Fruit fly (Drosophila melanogaster) whole organism, prepupa: ENCODE results near the gene CG16986.

ENCODE experiments used
- Blimp-1 ChIP-seq: fragments of 200-800 bp; sonication (Bioruptor generic); optimal IDR thresholded peaks from 3 replicates; lab custom pipeline; 2017; ENCODE audit warnings: missing biosample characterization, missing genetic modification characterization, mild to moderate bottlenecking, moderate library complexity, missing genetic modification reagents
- CG11294 ChIP-seq: fragments of 200-800 bp; sonication (Bioruptor generic); IDR thresholded peaks from 2 replicates; pipeline ENCODE4 v1.3.6; 2022; ENCODE audit warnings: missing biosample characterization, missing genetic modification characterization
- CG11902 ChIP-seq: fragments of 200-800 bp; sonication (Bioruptor generic); optimal IDR thresholded peaks from 3 replicates; lab custom pipeline; 2016; ENCODE audit warnings: missing biosample characterization, missing genetic modification characterization
- CG15336 ChIP-seq: fragments of 200-800 bp; sonication (Bioruptor generic); IDR thresholded peaks from 2 replicates; pipeline ENCODE4 v1.3.6; 2022; ENCODE audit warnings: missing biosample characterization, missing genetic modification characterization
- CG1621 ChIP-seq: fragments of 200-800 bp; sonication (Bioruptor generic); optimal IDR thresholded peaks from 3 replicates; lab custom pipeline; 2018; ENCODE audit warnings: missing biosample characterization, mild to moderate bottlenecking, missing genetic modification characterization
- CG16779 ChIP-seq: fragments of 200-800 bp; sonication (Bioruptor generic); optimal IDR thresholded peaks from 3 replicates; lab custom pipeline; 2017; ENCODE audit warnings: missing biosample characterization, mild to moderate bottlenecking, missing genetic modification characterization
- CG3032 ChIP-seq: fragments of 200-800 bp; optimal IDR thresholded peaks from 2 replicates; lab custom pipeline; 2019; ENCODE audit warnings: missing biosample characterization, mild to moderate bottlenecking, missing genetic modification characterization, moderate library complexity
- CG31627 ChIP-seq: fragments of 200-800 bp; sonication (Bioruptor generic); optimal IDR thresholded peaks from 3 replicates; lab custom pipeline; 2016; ENCODE audit warnings: missing biosample characterization, missing genetic modification characterization
- CG32006 ChIP-seq: fragments of 200-800 bp; sonication (Bioruptor generic); optimal IDR thresholded peaks from 3 replicates; lab custom pipeline; 2017; ENCODE audit warnings: missing biosample characterization, mild to moderate bottlenecking, missing genetic modification characterization
- CG34406 ChIP-seq: fragments of 200-800 bp; sonication (Bioruptor generic); optimal IDR thresholded peaks from 3 replicates; lab custom pipeline; 2016; ENCODE audit warnings: missing biosample characterization, missing genetic modification characterization
- CG3919 ChIP-seq: fragments of 200-800 bp; sonication (Bioruptor generic); optimal IDR thresholded peaks from 3 replicates; lab custom pipeline; 2016; ENCODE audit warnings: missing biosample characterization, missing genetic modification characterization
- CG4318 ChIP-seq: fragments of 200-800 bp; sonication (Bioruptor generic); optimal IDR thresholded peaks from 3 replicates; lab custom pipeline; 2017; ENCODE audit warnings: missing biosample characterization, mild to moderate bottlenecking, missing genetic modification characterization
- CG6163 ChIP-seq: fragments of 200-800 bp; sonication (Bioruptor generic); IDR thresholded peaks from 3 replicates; pipeline ENCODE4 v1.3.6; 2022; ENCODE audit warnings: missing biosample characterization, missing genetic modification characterization
- CG6276 ChIP-seq: fragments of 200-800 bp; sonication (Bioruptor generic); optimal IDR thresholded peaks from 2 replicates; lab custom pipeline; 2017; ENCODE audit warnings: missing biosample characterization, mild to moderate bottlenecking, missing genetic modification characterization
- CG6792 ChIP-seq: fragments of 200-800 bp; sonication (Bioruptor generic); optimal IDR thresholded peaks from 3 replicates; lab custom pipeline; 2016; ENCODE audit warnings: missing biosample characterization, missing genetic modification characterization
- CG7368 ChIP-seq: fragments of 200-800 bp; sonication (Bioruptor generic); optimal IDR thresholded peaks from 3 replicates; lab custom pipeline; 2016; ENCODE audit warnings: missing biosample characterization, missing genetic modification characterization
- CG8319 ChIP-seq: fragments of 200-800 bp; sonication (Bioruptor generic); optimal IDR thresholded peaks from 3 replicates; lab custom pipeline; 2016; ENCODE audit warnings: missing biosample characterization, missing genetic modification characterization
- CG8632 ChIP-seq: fragments of 200-800 bp; sonication (Bioruptor generic); optimal IDR thresholded peaks from 3 replicates; lab custom pipeline; 2016; ENCODE audit warnings: missing biosample characterization, missing genetic modification characterization
- CG9139 ChIP-seq: fragments of 200-800 bp; sonication (Bioruptor generic); optimal IDR thresholded peaks from 3 replicates; lab custom pipeline; 2017; ENCODE audit warnings: missing biosample characterization, mild to moderate bottlenecking, missing genetic modification characterization
- Eip75B ChIP-seq: fragments of 200-800 bp; sonication (Bioruptor generic); optimal IDR thresholded peaks from 3 replicates; lab custom pipeline; 2016; ENCODE audit warnings: missing biosample characterization, missing genetic modification characterization
- Eip78C ChIP-seq: fragments of 200-800 bp; sonication (Bioruptor generic); peaks from one replicate; lab custom pipeline; 2016; ENCODE audit warnings: missing biosample characterization, missing genetic modification characterization
- Eip93F ChIP-seq: fragments of 200-800 bp; sonication (Bioruptor generic); optimal IDR thresholded peaks from 2 replicates; lab custom pipeline; 2016; ENCODE audit warnings: missing biosample characterization, mild to moderate bottlenecking, missing genetic modification characterization
- Ets21C ChIP-seq: fragments of 200-800 bp; sonication (Bioruptor generic); optimal IDR thresholded peaks from 3 replicates; lab custom pipeline; 2016; ENCODE audit warnings: missing biosample characterization, missing genetic modification characterization
- Ets96B ChIP-seq: fragments of 200-800 bp; optimal IDR thresholded peaks from 2 replicates; lab custom pipeline; 2019; ENCODE audit warnings: missing biosample characterization, mild to moderate bottlenecking, missing genetic modification characterization, moderate library complexity
- Hr38 ChIP-seq: sonication (Bioruptor generic); optimal IDR thresholded peaks from 2 replicates; lab custom pipeline; 2016; ENCODE audit warnings: missing biosample characterization, missing genetic modification characterization
- Hr39 ChIP-seq: fragments of 200-800 bp; sonication (Bioruptor generic); optimal IDR thresholded peaks from 2 replicates; lab custom pipeline; 2016; ENCODE audit warnings: missing biosample characterization, missing genetic modification characterization
- Hr4 ChIP-seq: fragments of 200-800 bp; sonication (Bioruptor generic); optimal IDR thresholded peaks from 3 replicates; lab custom pipeline; 2016; ENCODE audit warnings: missing biosample characterization, missing genetic modification characterization
- OdsH ChIP-seq: fragments of 200-800 bp; sonication (Bioruptor generic); optimal IDR thresholded peaks from 3 replicates; lab custom pipeline; 2016; ENCODE audit warnings: missing biosample characterization, missing genetic modification characterization
- Smox ChIP-seq: fragments of 200-800 bp; sonication (Bioruptor generic); optimal IDR thresholded peaks from 3 replicates; lab custom pipeline; 2016; ENCODE audit warnings: missing biosample characterization, missing genetic modification characterization
- Sox14 ChIP-seq: fragments of 200-800 bp; sonication (Bioruptor generic); optimal IDR thresholded peaks from 3 replicates; lab custom pipeline; 2016; ENCODE audit warnings: missing biosample characterization, missing genetic modification characterization
- Sox15 ChIP-seq: fragments of 200-800 bp; sonication (Bioruptor generic); optimal IDR thresholded peaks from 3 replicates; lab custom pipeline; 2016; ENCODE audit warnings: missing biosample characterization, missing genetic modification characterization
- acj6 ChIP-seq: fragments of 200-800 bp; sonication (Bioruptor generic); optimal IDR thresholded peaks from 3 replicates; lab custom pipeline; 2016; ENCODE audit warnings: missing biosample characterization, missing genetic modification characterization
- cyc ChIP-seq: fragments of 200-800 bp; sonication (Bioruptor generic); optimal IDR thresholded peaks from 3 replicates; lab custom pipeline; 2016; ENCODE audit warnings: missing biosample characterization, missing genetic modification characterization
- dac ChIP-seq: fragments of 200-800 bp; sonication (Bioruptor generic); optimal IDR thresholded peaks from 2 replicates; lab custom pipeline; 2017; ENCODE audit warnings: missing biosample characterization, mild to moderate bottlenecking, missing genetic modification characterization
- dsx ChIP-seq: fragments of 200-800 bp; optimal IDR thresholded peaks from 3 replicates; lab custom pipeline; 2019; ENCODE audit warnings: missing biosample characterization, mild to moderate bottlenecking, missing genetic modification characterization, moderate library complexity; ENCODE audit not compliant: poor library complexity, severe bottlenecking
- eg ChIP-seq: fragments of 200-800 bp; sonication (Bioruptor generic); IDR thresholded peaks from 3 replicates; pipeline ENCODE4 v1.3.6; 2022; ENCODE audit warnings: missing biosample characterization, missing genetic modification characterization
- esn ChIP-seq: fragments of 200-800 bp; sonication (Bioruptor generic); optimal IDR thresholded peaks from 2 replicates; lab custom pipeline; 2016; ENCODE audit warnings: missing biosample characterization, mild to moderate bottlenecking, missing genetic modification characterization, moderate library complexity
- fd85E ChIP-seq: fragments of 200-800 bp; sonication (Bioruptor generic); optimal IDR thresholded peaks from 3 replicates; lab custom pipeline; 2016; ENCODE audit warnings: missing biosample characterization, missing genetic modification characterization
- fkh ChIP-seq: fragments of 200-800 bp; sonication (Bioruptor generic); optimal IDR thresholded peaks from 3 replicates; lab custom pipeline; 2017; ENCODE audit warnings: missing biosample characterization, mild to moderate bottlenecking, missing genetic modification characterization, moderate library complexity
- net ChIP-seq: fragments of 200-800 bp; sonication (Bioruptor generic); optimal IDR thresholded peaks from 3 replicates; lab custom pipeline; 2016; ENCODE audit warnings: missing biosample characterization, missing genetic modification characterization
- pdm3 ChIP-seq: fragments of 200-800 bp; sonication (Bioruptor generic); optimal IDR thresholded peaks from 3 replicates; lab custom pipeline; 2016; ENCODE audit warnings: missing biosample characterization, missing genetic modification characterization
- salr ChIP-seq, 2 experiments: fragments of 200-800 bp; sonication (Bioruptor generic); optimal IDR thresholded peaks; 3 replicates each; lab custom pipeline; 2016 to 2018; ENCODE audit warnings: missing biosample characterization in 2 of 2, missing genetic modification characterization in 2 of 2, mild to moderate bottlenecking in 1 of 2
- spab ChIP-seq: fragments of 200-800 bp; sonication (Bioruptor generic); optimal IDR thresholded peaks from 2 replicates; lab custom pipeline; 2017; ENCODE audit warnings: missing biosample characterization, mild to moderate bottlenecking, missing genetic modification characterization, missing genetic modification reagents
- svp ChIP-seq: fragments of 200-800 bp; sonication (Bioruptor generic); peaks from one replicate; lab custom pipeline; 2016; ENCODE audit warnings: missing biosample characterization, missing genetic modification characterization
- topi ChIP-seq: fragments of 200-800 bp; sonication (Bioruptor generic); optimal IDR thresholded peaks from 3 replicates; lab custom pipeline; 2016; ENCODE audit warnings: missing biosample characterization, missing genetic modification characterization

The CG16986 gene

dm6 chr3L:2631406-2631805, 31.3 kb downstream of the CG16986 start, which contains the start of the genes CG42245 and MEP-1 (continued):
- TF ChIP-seq acj6 (GFP tag; lab: Kevin White, UChicago) (peak; percentile 52), Hr39 (GFP tag; lab: Kevin White, UChicago) (peak; percentile 34), Blimp-1 (GFP tag; lab: Kevin White, UChicago) (no peak), Ets96B (tag; lab: Kevin White, UChicago) (peak; percentile 30), salr (GFP tag; optimal IDR thresholded peaks at IDR 0.05; lab: Kevin White, UChicago) (peak in 1 of 2 experiments; percentile 6), CG32006 (GFP tag; lab: Kevin White, UChicago) (peak; percentile 14), CG4318 (GFP tag; lab: Kevin White, UChicago) (no peak), CG11902 (no peak), CG3919 (GFP tag; lab: Kevin White, UChicago) (peak; percentile 66), OdsH (GFP tag; lab: Kevin White, UChicago) (peak; percentile 61), Smox (peak; percentile 60), svp (GFP tag; lab: Kevin White, UChicago) (peak; percentile 80), fkh (GFP tag; lab: Kevin White, UChicago) (peak; percentile 43), esn (GFP tag; lab: Kevin White, UChicago) (peak; percentile 65), CG6276 (GFP tag; lab: Kevin White, UChicago) (no peak), Hr4 (peak; percentile 57), Eip75B (GFP tag; lab: Kevin White, UChicago) (peak; percentile 61), Hr38 (no peak), CG16779 (no peak), Eip93F (GFP tag; lab: Kevin White, UChicago) (no peak), Ets21C (GFP tag; lab: Kevin White, UChicago) (peak; percentile 20), fd85E (GFP tag; lab: Kevin White, UChicago) (no peak), CG8632 (GFP tag; lab: Kevin White, UChicago) (peak; percentile 26), CG31627 (GFP tag; lab: Kevin White, UChicago) (peak; percentile 54), Sox15 (no peak), topi (GFP tag; lab: Kevin White, UChicago) (peak; percentile 53), CG8319 (GFP tag; lab: Kevin White, UChicago) (peak; percentile 29)
- TF ChIP-seq, all 60 proteins: peak for 36

dm6 chr3L:2632048-2632762, 32.1 kb downstream of the CG16986 start:
- TF ChIP-seq CG9139 (GFP tag; lab: Kevin White, UChicago) (peak; percentile 3), spab (GFP tag; lab: Kevin White, UChicago) (no peak), CG8319 (GFP tag; lab: Kevin White, UChicago) (no peak), Eip78C (GFP tag; lab: Kevin White, UChicago) (peak; percentile 36), Ets21C (GFP tag; lab: Kevin White, UChicago) (no peak), Sox14 (GFP tag; lab: Kevin White, UChicago) (peak; percentile 84), CG7368 (GFP tag; lab: Kevin White, UChicago) (no peak), CG16779 (no peak), CG3032 (tag; lab: Kevin White, UChicago) (no peak), fkh (GFP tag; lab: Kevin White, UChicago) (no peak), net (GFP tag; lab: Kevin White, UChicago) (no peak), CG34406 (GFP tag; lab: Kevin White, UChicago) (no peak), salr (GFP tag; optimal IDR thresholded peaks at IDR 0.05; lab: Kevin White, UChicago) (no peak), cyc (GFP tag; lab: Kevin White, UChicago) (no peak)
- TF ChIP-seq, all 60 proteins: peak for 3

dm6 chr3L:2632763-2633100, 32.6 kb downstream of the CG16986 start:
- no peak for TF ChIP-seq svp (GFP tag; lab: Kevin White, UChicago)
- no peak for TF ChIP-seq CG4318 (GFP tag; lab: Kevin White, UChicago)
- TF ChIP-seq net (GFP tag; lab: Kevin White, UChicago) = peak; percentile 12
- TF ChIP-seq pdm3 (GFP tag; lab: Kevin White, UChicago) = no peak
- no peak for TF ChIP-seq dsx (GFP tag; lab: Kevin White, UChicago)
- TF ChIP-seq Eip93F (GFP tag; lab: Kevin White, UChicago) = no peak
- TF ChIP-seq CG15336 (GFP tag; lab: Robert Waterston, UW) = peak; percentile 45; the same call in 1 of the 2 replicates
- TF ChIP-seq Eip75B (GFP tag; lab: Kevin White, UChicago) = no peak
- TF ChIP-seq CG11294 = no peak
- no peak for TF ChIP-seq CG34406 (GFP tag; lab: Kevin White, UChicago)
- TF ChIP-seq CG6792 (GFP tag; lab: Kevin White, UChicago) = no peak
- TF ChIP-seq Blimp-1 (GFP tag; lab: Kevin White, UChicago) = no peak
- 0 out of 3 replicates have a peak, but pooled peaks have one; percentile 26 for TF ChIP-seq eg
- peak; percentile 9 for TF ChIP-seq CG1621 (tag; lab: Kevin White, UChicago)
- no peak for TF ChIP-seq acj6 (GFP tag; lab: Kevin White, UChicago)
- peak; percentile 72 for TF ChIP-seq CG6163 (GFP tag; lab: Robert Waterston, UW)
- TF ChIP-seq CG3919 (GFP tag; lab: Kevin White, UChicago) = peak; percentile 15
- TF ChIP-seq CG8632 (GFP tag; lab: Kevin White, UChicago) = no peak
- no peak for TF ChIP-seq CG6276 (GFP tag; lab: Kevin White, UChicago)
- TF ChIP-seq CG7368 (GFP tag; lab: Kevin White, UChicago) = no peak
- no peak for TF ChIP-seq salr (GFP tag; optimal IDR thresholded peaks at IDR 0.05; lab: Kevin White, UChicago)
- TF ChIP-seq dac (GFP tag; lab: Kevin White, UChicago) = no peak
- TF ChIP-seq Hr39 (GFP tag; lab: Kevin White, UChicago) = no peak
- no peak for TF ChIP-seq CG9139 (GFP tag; lab: Kevin White, UChicago)
